Fruit fly (Drosophila melanogaster) whole organism, embryonic: Measurements from ENCODE around the gene CG31259.

Source experiments
- Atf3 ChIP-seq: fragments of 200-800 bp; sonication (Bioruptor generic); optimal IDR thresholded peaks from 3 replicates; lab custom pipeline; 2016; ENCODE audit warnings: missing biosample characterization, missing genetic modification characterization
- B-H1 ChIP-seq: fragments of 200-800 bp; sonication (Bioruptor generic); IDR thresholded peaks from 3 replicates; pipeline ENCODE4 v1.3.6; 2022; ENCODE audit warnings: missing biosample characterization, missing genetic modification characterization
- CG10274 ChIP-seq: fragments of 200-800 bp; sonication (Bioruptor generic); optimal IDR thresholded peaks from 3 replicates; lab custom pipeline; 2017; ENCODE audit warnings: missing biosample characterization, mild to moderate bottlenecking, missing genetic modification characterization
- CG11247 ChIP-seq: fragments of 200-800 bp; sonication (Bioruptor generic); IDR thresholded peaks from 2 replicates; pipeline ENCODE4 v1.3.6; 2022; ENCODE audit warnings: missing biosample characterization, missing genetic modification characterization
- CG11398 ChIP-seq: fragments of 200-800 bp; sonication (Bioruptor generic); optimal IDR thresholded peaks from 2 replicates; lab custom pipeline; 2016; ENCODE audit warnings: missing biosample characterization, missing genetic modification characterization
- CG15073 ChIP-seq: fragments of 200-800 bp; sonication (Bioruptor generic); optimal IDR thresholded peaks from 2 replicates; lab custom pipeline; 2016; ENCODE audit warnings: missing biosample characterization, missing genetic modification characterization
- CG1529 ChIP-seq: fragments of 200-800 bp; sonication (Bioruptor generic); optimal IDR thresholded peaks from 3 replicates; lab custom pipeline; 2018; ENCODE audit warnings: missing biosample characterization, missing genetic modification characterization
- CG15601 ChIP-seq: fragments of 200-800 bp; sonication (Bioruptor generic); optimal IDR thresholded peaks from 3 replicates; lab custom pipeline; 2019; ENCODE audit warnings: missing biosample characterization, mild to moderate bottlenecking, missing genetic modification characterization, moderate library complexity
- CG2116 ChIP-seq: fragments of 200-800 bp; sonication (Bioruptor generic); optimal IDR thresholded peaks from 3 replicates; lab custom pipeline; 2018; ENCODE audit warnings: missing biosample characterization, mild to moderate bottlenecking, missing genetic modification characterization
- CG31388 ChIP-seq: fragments of 200-800 bp; sonication (Bioruptor generic); optimal IDR thresholded peaks from 2 replicates; lab custom pipeline; 2016; ENCODE audit warnings: missing biosample characterization, missing genetic modification characterization
- CG34422 ChIP-seq: fragments of 200-800 bp; sonication (Bioruptor generic); IDR thresholded peaks from 3 replicates; pipeline ENCODE4 v1.3.6; 2022; ENCODE audit warnings: missing biosample characterization, missing genetic modification characterization
- CG4328 ChIP-seq: fragments of 200-800 bp; sonication (Bioruptor generic); optimal IDR thresholded peaks from 3 replicates; lab custom pipeline; 2017; ENCODE audit warnings: missing biosample characterization, missing genetic modification reagents, missing genetic modification characterization
- CG4424 ChIP-seq: fragments of 200-800 bp; sonication (Bioruptor generic); optimal IDR thresholded peaks from 3 replicates; lab custom pipeline; 2016; ENCODE audit warnings: missing biosample characterization, missing genetic modification characterization
- CG4730 ChIP-seq: fragments of 200-800 bp; sonication (Bioruptor generic); IDR thresholded peaks from 2 replicates; pipeline ENCODE4 v1.3.6; 2022; ENCODE audit warnings: missing biosample characterization, missing genetic modification characterization
- CG5245 ChIP-seq: fragments of 200-800 bp; sonication (Bioruptor generic); optimal IDR thresholded peaks from 3 replicates; lab custom pipeline; 2016; ENCODE audit warnings: missing biosample characterization, missing genetic modification characterization
- CG6765 ChIP-seq: fragments of 200-800 bp; sonication (Bioruptor generic); optimal IDR thresholded peaks from 3 replicates; lab custom pipeline; 2017; ENCODE audit warnings: missing biosample characterization, mild to moderate bottlenecking, missing genetic modification characterization
- CG6854 ChIP-seq: fragments of 200-800 bp; sonication (Bioruptor generic); optimal IDR thresholded peaks from 3 replicates; lab custom pipeline; 2017; ENCODE audit warnings: missing biosample characterization, mild to moderate bottlenecking, missing genetic modification characterization
- CG8924 ChIP-seq: fragments of 200-800 bp; optimal IDR thresholded peaks from 3 replicates; lab custom pipeline; 2019; ENCODE audit warnings: missing biosample characterization, mild to moderate bottlenecking, missing genetic modification characterization, moderate library complexity
- Drgx ChIP-seq: fragments of 200-800 bp; sonication (Bioruptor generic); IDR thresholded peaks from 2 replicates; pipeline ENCODE4 v1.3.6; 2022; ENCODE audit warnings: missing biosample characterization, missing genetic modification characterization
- Eip74EF ChIP-seq, 2 experiments: fragments of 200-800 bp in 1 of 2; fragments of >200 bp in 1 of 2; sonication (Bioruptor generic) in 1 of 2; optimal IDR thresholded peaks; 2 replicates each; lab custom pipeline; 2017 to 2019; ENCODE audit warnings: missing biosample characterization in 2 of 2, missing genetic modification characterization in 2 of 2, mild to moderate bottlenecking in 1 of 2, moderate library complexity in 1 of 2
- Fer1 ChIP-seq: fragments of 200-800 bp; sonication (Bioruptor generic); optimal IDR thresholded peaks from 2 replicates; lab custom pipeline; 2017; ENCODE audit warnings: missing biosample characterization, mild to moderate bottlenecking, missing genetic modification characterization
- HHEX ChIP-seq: fragments of 200-800 bp; sonication (Bioruptor generic); optimal IDR thresholded peaks from 3 replicates; lab custom pipeline; 2017; ENCODE audit warnings: missing biosample characterization, mild to moderate bottlenecking, missing genetic modification characterization, missing genetic modification reagents
- Jarid2 ChIP-seq: fragments of 200-800 bp; sonication (Bioruptor generic); optimal IDR thresholded peaks from 3 replicates; lab custom pipeline; 2017; ENCODE audit warnings: mild to moderate bottlenecking, missing biosample characterization, missing genetic modification reagents, missing genetic modification characterization
- Lhr ChIP-seq: fragments of 200-800 bp; sonication (Bioruptor generic); optimal IDR thresholded peaks from 3 replicates; lab custom pipeline; 2017; ENCODE audit warnings: mild to moderate bottlenecking, missing biosample characterization, missing genetic modification reagents, missing genetic modification characterization
- Lim3 ChIP-seq: fragments of 200-800 bp; sonication (Bioruptor generic); IDR thresholded peaks from 2 replicates; pipeline ENCODE4 v1.3.6; 2022; ENCODE audit warnings: missing biosample characterization, missing genetic modification characterization
- Med ChIP-seq: fragments of 200-800 bp; sonication (Bioruptor generic); peaks from one replicate; lab custom pipeline; 2016; ENCODE audit warnings: missing biosample characterization, missing genetic modification characterization, mild to moderate bottlenecking, inconsistent platforms, moderate library complexity
- NC2α ChIP-seq: fragments of 200-800 bp; sonication (Bioruptor generic); optimal IDR thresholded peaks from 2 replicates; lab custom pipeline; 2016; ENCODE audit warnings: missing biosample characterization, missing genetic modification characterization
- NC2β ChIP-seq: fragments of 200-800 bp; sonication (Bioruptor generic); optimal IDR thresholded peaks from 2 replicates; lab custom pipeline; 2016; ENCODE audit warnings: missing biosample characterization, missing genetic modification characterization
- PHDP ChIP-seq: fragments of 200-800 bp; sonication (Bioruptor generic); optimal IDR thresholded peaks from 3 replicates; lab custom pipeline; 2018; ENCODE audit warnings: missing biosample characterization, mild to moderate bottlenecking, missing genetic modification characterization, moderate library complexity
- Rfx ChIP-seq: fragments of 200-800 bp; sonication (Bioruptor generic); IDR thresholded peaks from 2 replicates; pipeline ENCODE4 v1.3.6; 2022; ENCODE audit warnings: missing biosample characterization, missing genetic modification characterization
- Sox102F ChIP-seq: fragments of 200-800 bp; sonication (Bioruptor generic); optimal IDR thresholded peaks from 2 replicates; lab custom pipeline; 2018; ENCODE audit warnings: missing biosample characterization, mild to moderate bottlenecking, missing genetic modification characterization, moderate library complexity
- YL-1 ChIP-seq: fragments of 200-800 bp; sonication (Bioruptor generic); optimal IDR thresholded peaks from 3 replicates; lab custom pipeline; 2017; ENCODE audit warnings: missing biosample characterization, mild to moderate bottlenecking, missing genetic modification characterization
- ab ChIP-seq: fragments of 200-800 bp; sonication (Bioruptor generic); optimal IDR thresholded peaks from 2 replicates; lab custom pipeline; 2016; ENCODE audit warnings: missing biosample characterization, missing genetic modification characterization
- bsh ChIP-seq, 2 experiments: fragments of 200-800 bp; sonication (Bioruptor generic); optimal IDR thresholded peaks; 2 replicates each; lab custom pipeline; 2017 to 2018; ENCODE audit warnings: mild to moderate bottlenecking in 2 of 2, missing biosample characterization in 2 of 2, missing genetic modification characterization in 2 of 2, moderate library complexity in 1 of 2
- chif ChIP-seq, 2 experiments: fragments of 200-800 bp; sonication (Bioruptor generic); optimal IDR thresholded peaks; 3 replicates each; lab custom pipeline; 2016; ENCODE audit warnings: missing biosample characterization in 2 of 2, missing genetic modification characterization in 2 of 2
- dpn ChIP-seq, 2 experiments: fragments of 200-800 bp; sonication (Bioruptor generic); optimal IDR thresholded peaks; 3 replicates each; lab custom pipeline; 2016; ENCODE audit warnings: missing biosample characterization in 2 of 2, missing genetic modification characterization in 2 of 2
- en ChIP-seq: fragments of 200-800 bp; sonication (Bioruptor generic); optimal IDR thresholded peaks from 2 replicates; lab custom pipeline; 2016; ENCODE audit warnings: missing biosample characterization, missing genetic modification characterization
- exex ChIP-seq: fragments of 200-800 bp; sonication (Bioruptor generic); optimal IDR thresholded peaks from 4 replicates; lab custom pipeline; 2018; ENCODE audit warnings: missing biosample characterization, mild to moderate bottlenecking, missing genetic modification characterization, moderate library complexity
- gem ChIP-seq: fragments of 200-800 bp; sonication (Bioruptor generic); optimal IDR thresholded peaks from 2 replicates; lab custom pipeline; 2019; ENCODE audit warnings: missing biosample characterization, mild to moderate bottlenecking, missing genetic modification characterization, moderate library complexity
- jigr1 ChIP-seq: fragments of 200-800 bp; sonication (Bioruptor generic); IDR thresholded peaks from 3 replicates; pipeline ENCODE4 v1.3.6; 2022; ENCODE audit warnings: missing biosample characterization, missing genetic modification characterization
- ken ChIP-seq: fragments of 200-800 bp; sonication (Bioruptor generic); IDR thresholded peaks from 3 replicates; pipeline ENCODE4 v1.3.6; 2022; ENCODE audit warnings: missing biosample characterization, missing genetic modification characterization
- knrl ChIP-seq: fragments of 200-800 bp; sonication (Bioruptor generic); IDR thresholded peaks from 3 replicates; pipeline ENCODE4 v1.3.6; 2022; ENCODE audit warnings: missing biosample characterization, missing genetic modification characterization; ENCODE audit not compliant: partially characterized antibody
- mirr ChIP-seq: fragments of 200-800 bp; sonication (Bioruptor generic); optimal IDR thresholded peaks from 3 replicates; lab custom pipeline; 2018; ENCODE audit warnings: missing biosample characterization, mild to moderate bottlenecking, missing genetic modification characterization
- p53 ChIP-seq: fragments of 200-800 bp; sonication (Bioruptor generic); optimal IDR thresholded peaks from 2 replicates; lab custom pipeline; 2016; ENCODE audit warnings: missing biosample characterization, missing genetic modification characterization
- salm ChIP-seq: fragments of 200-800 bp; sonication (Bioruptor generic); optimal IDR thresholded peaks from 2 replicates; lab custom pipeline; 2018; ENCODE audit warnings: missing biosample characterization, mild to moderate bottlenecking, missing genetic modification characterization
- stc ChIP-seq: fragments of 200-800 bp; sonication (Bioruptor generic); IDR thresholded peaks from 2 replicates; pipeline ENCODE4 v1.3.6; 2022; ENCODE audit warnings: missing biosample characterization, missing genetic modification characterization
- sug ChIP-seq: fragments of 200-800 bp; optimal IDR thresholded peaks from 2 replicates; lab custom pipeline; 2019; ENCODE audit warnings: missing biosample characterization, mild to moderate bottlenecking, missing genetic modification characterization, moderate library complexity
- tna ChIP-seq: fragments of 200-800 bp; sonication (Bioruptor generic); IDR thresholded peaks from 2 replicates; pipeline ENCODE4 v1.3.6; 2022; ENCODE audit warnings: missing biosample characterization, missing genetic modification characterization; ENCODE audit not compliant: partially characterized antibody
- trem ChIP-seq: fragments of 200-800 bp; optimal IDR thresholded peaks from 3 replicates; lab custom pipeline; 2019; ENCODE audit warnings: missing biosample characterization, mild to moderate bottlenecking, missing genetic modification characterization, moderate library complexity
- wek ChIP-seq: fragments of 200-800 bp; sonication (Bioruptor generic); optimal IDR thresholded peaks from 3 replicates; lab custom pipeline; 2018; ENCODE audit warnings: missing biosample characterization, mild to moderate bottlenecking, missing genetic modification characterization, moderate library complexity
- yki ChIP-seq: fragments of >200 bp; optimal IDR thresholded peaks from 3 replicates; lab custom pipeline; 2018

Gene CG31259

dm6 chr3R:8482881-8483280, 40.9 kb upstream of the CG31259 start (continued):
- peak; percentile 63; the same call in 1 of the 2 replicates for TF ChIP-seq CG4730 (GFP tag; lab: Robert Waterston, UW)
- no peak for TF ChIP-seq YL-1 (GFP tag; lab: Kevin White, UChicago)
- no peak for TF ChIP-seq Fer1
- TF ChIP-seq Jarid2 = peak; percentile 8
- peak; percentile 64 for TF ChIP-seq CG8924 (tag; lab: Kevin White, UChicago)
- TF ChIP-seq salm (tag; lab: Kevin White, UChicago) = no peak
- peak; percentile 76; the same call in 2 of the 3 replicates for TF ChIP-seq CG34422 (GFP tag; lab: Robert Waterston, UW)
- TF ChIP-seq tna (GFP tag; lab: Robert Waterston, UW) = no peak
- peak; percentile 69 for TF ChIP-seq Sox102F (GFP tag; lab: Kevin White, UChicago)
- TF ChIP-seq B-H1 (GFP tag; lab: Robert Waterston, UW) = peak; percentile 52
- no peak for TF ChIP-seq p53 (GFP tag; lab: Kevin White, UChicago)
- TF ChIP-seq CG5245 (GFP tag; lab: Kevin White, UChicago) = peak; percentile 72
- TF ChIP-seq PHDP (tag; lab: Kevin White, UChicago) = no peak
- TF ChIP-seq ken (GFP tag; lab: Robert Waterston, UW) = peak; percentile 69; the same call in 2 of the 3 replicates
- peak; percentile 60 for TF ChIP-seq Atf3 (GFP tag; lab: Kevin White, UChicago)
- TF ChIP-seq CG1529 (GFP tag; lab: Kevin White, UChicago) = peak; percentile 40
- peak; percentile 35 for TF ChIP-seq CG10274 (GFP tag; lab: Kevin White, UChicago)
- no peak for TF ChIP-seq yki (lab: Kevin White, UChicago)
- peak; percentile 15 for TF ChIP-seq CG6854 (GFP tag; lab: Kevin White, UChicago)
- TF ChIP-seq CG31388 (GFP tag; lab: Kevin White, UChicago) = no peak
- no peak for TF ChIP-seq knrl (GFP tag; lab: Robert Waterston, UW)
- TF ChIP-seq en (GFP tag; lab: Kevin White, UChicago) = no peak
- TF ChIP-seq Drgx (GFP tag; lab: Robert Waterston, UW) = peak; percentile 49
- TF ChIP-seq CG15601 (tag; lab: Kevin White, UChicago) = no peak
- TF ChIP-seq sug (tag; lab: Kevin White, UChicago) = no peak
- TF ChIP-seq CG6765 (GFP tag; lab: Kevin White, UChicago) = peak; percentile 53
- TF ChIP-seq mirr = peak; percentile 23
- TF ChIP-seq chif (GFP tag; optimal IDR thresholded peaks at IDR 0.05; lab: Kevin White, UChicago) = peak; percentile 30 to 65
- peak; percentile 66 for TF ChIP-seq CG11247 (GFP tag; lab: Robert Waterston, UW)
- peak; percentile 7 for TF ChIP-seq exex (tag; lab: Kevin White, UChicago)
- TF ChIP-seq NC2β (GFP tag; lab: Kevin White, UChicago) = peak; percentile 26
- peak; percentile 95 for TF ChIP-seq Med
- TF ChIP-seq dpn (GFP tag; optimal IDR thresholded peaks at IDR 0.05; lab: Kevin White, UChicago) = peak in 1 of 2 experiments; percentile 59
- no peak for TF ChIP-seq CG4328 (GFP tag; lab: Kevin White, UChicago)
- peak; percentile 80 for TF ChIP-seq gem (tag; lab: Kevin White, UChicago)
- no peak for TF ChIP-seq Eip74EF (GFP tag; optimal IDR thresholded peaks at IDR 0.05; lab: Kevin White, UChicago)
- TF ChIP-seq ab (GFP tag; lab: Kevin White, UChicago) = peak; percentile 35
- no peak for TF ChIP-seq trem (tag; lab: Kevin White, UChicago)
- TF ChIP-seq Lim3 (GFP tag; lab: Robert Waterston, UW) = peak; percentile 23; the same call in 1 of the 2 replicates
- TF ChIP-seq NC2α = no peak
- peak; percentile 51; the same call in 2 of the 3 replicates for TF ChIP-seq jigr1 (GFP tag; lab: Robert Waterston, UW)
- no peak for TF ChIP-seq CG2116
- TF ChIP-seq Lhr (GFP tag; lab: Kevin White, UChicago) = peak; percentile 17
- no peak for TF ChIP-seq CG15073 (GFP tag; lab: Kevin White, UChicago)
- TF ChIP-seq bsh (GFP tag; optimal IDR thresholded peaks at IDR 0.05; lab: Kevin White, UChicago) = peak in 1 of 2 experiments; percentile 73
- TF ChIP-seq HHEX (GFP tag; lab: Kevin White, UChicago) = peak; percentile 72
- TF ChIP-seq Rfx (GFP tag; lab: Robert Waterston, UW) = peak; percentile 87
- TF ChIP-seq CG4424 (GFP tag; lab: Kevin White, UChicago) = peak; percentile 65
- TF ChIP-seq wek = peak; percentile 26
- TF ChIP-seq CG11398 = no peak
- peak; percentile 56 for TF ChIP-seq stc (GFP tag; lab: Robert Waterston, UW)
